Fruit fly (Drosophila melanogaster) whole organism, embryonic: ENCODE results near the gene Cdk1.

Experiments
- CG10321 ChIP-seq: fragments of 200-800 bp; sonication (Bioruptor generic); IDR thresholded peaks from 2 replicates; pipeline ENCODE4 v1.3.6; 2022; ENCODE audit warnings: missing biosample characterization, missing genetic modification characterization
- CG12219 ChIP-seq: fragments of 200-800 bp; sonication (Bioruptor generic); optimal IDR thresholded peaks from 3 replicates; lab custom pipeline; 2018; ENCODE audit warnings: missing biosample characterization, mild to moderate bottlenecking, missing genetic modification characterization
- CG12236 ChIP-seq: fragments of 200-800 bp; sonication (Bioruptor generic); optimal IDR thresholded peaks from 2 replicates; lab custom pipeline; 2016; ENCODE audit warnings: missing biosample characterization, missing genetic modification characterization
- CG14710 ChIP-seq: fragments of 200-800 bp; sonication (Bioruptor generic); optimal IDR thresholded peaks from 3 replicates; lab custom pipeline; 2019; ENCODE audit warnings: missing biosample characterization, mild to moderate bottlenecking, missing genetic modification characterization, moderate library complexity
- CG14965 ChIP-seq: fragments of 200-800 bp; sonication (Bioruptor generic); optimal IDR thresholded peaks from 2 replicates; lab custom pipeline; 2016; ENCODE audit warnings: missing biosample characterization, missing genetic modification characterization, borderline replicate concordance
- CG17568 ChIP-seq: fragments of 200-800 bp; sonication (Bioruptor generic); optimal IDR thresholded peaks from 2 replicates; lab custom pipeline; 2018; ENCODE audit warnings: missing biosample characterization, mild to moderate bottlenecking, missing genetic modification characterization, moderate library complexity
- CG31365 ChIP-seq: fragments of 200-800 bp; sonication (Bioruptor generic); optimal IDR thresholded peaks from 2 replicates; lab custom pipeline; 2018; ENCODE audit warnings: missing biosample characterization, mild to moderate bottlenecking, missing genetic modification characterization
- CG34224 ChIP-seq: fragments of 200-800 bp; sonication (Bioruptor generic); IDR thresholded peaks from 3 replicates; pipeline ENCODE4 v1.3.6; 2022; ENCODE audit warnings: missing biosample characterization, missing genetic modification characterization; ENCODE audit not compliant: partially characterized antibody
- CG34376 ChIP-seq: fragments of 200-800 bp; sonication (Bioruptor generic); optimal IDR thresholded peaks from 2 replicates; lab custom pipeline; 2018; ENCODE audit warnings: missing biosample characterization, mild to moderate bottlenecking, missing genetic modification characterization
- CG3838 ChIP-seq: fragments of 200-800 bp; sonication (Bioruptor generic); optimal IDR thresholded peaks from 3 replicates; lab custom pipeline; 2016; ENCODE audit warnings: missing biosample characterization, missing genetic modification characterization
- CG4617 ChIP-seq: fragments of 200-800 bp; sonication (Bioruptor generic); optimal IDR thresholded peaks from 3 replicates; lab custom pipeline; 2016; ENCODE audit warnings: missing biosample characterization, missing genetic modification characterization, borderline replicate concordance
- CG4854 ChIP-seq: fragments of 200-800 bp; sonication (Bioruptor generic); optimal IDR thresholded peaks from 2 replicates; lab custom pipeline; 2016; ENCODE audit warnings: missing biosample characterization, missing genetic modification characterization, inconsistent platforms
- CG5180 ChIP-seq: fragments of 200-800 bp; sonication (Bioruptor generic); optimal IDR thresholded peaks from 3 replicates; lab custom pipeline; 2017; ENCODE audit warnings: missing biosample characterization, missing genetic modification characterization, mild to moderate bottlenecking, moderate library complexity, missing genetic modification reagents
- CG5245 ChIP-seq: fragments of 200-800 bp; sonication (Bioruptor generic); optimal IDR thresholded peaks from 3 replicates; lab custom pipeline; 2016; ENCODE audit warnings: missing biosample characterization, missing genetic modification characterization
- CG9797 ChIP-seq: fragments of 200-800 bp; sonication (Bioruptor generic); optimal IDR thresholded peaks from 3 replicates; lab custom pipeline; 2018; ENCODE audit warnings: missing biosample characterization, mild to moderate bottlenecking, missing genetic modification characterization
- Camta ChIP-seq: fragments of 200-800 bp; sonication (Bioruptor generic); optimal IDR thresholded peaks from 2 replicates; lab custom pipeline; 2016; ENCODE audit warnings: missing biosample characterization, missing genetic modification characterization
- Eip74EF ChIP-seq, 2 experiments: fragments of 200-800 bp in 1 of 2; fragments of >200 bp in 1 of 2; sonication (Bioruptor generic) in 1 of 2; optimal IDR thresholded peaks; 2 replicates each; lab custom pipeline; 2017 to 2019; ENCODE audit warnings: missing biosample characterization in 2 of 2, missing genetic modification characterization in 2 of 2, mild to moderate bottlenecking in 1 of 2, moderate library complexity in 1 of 2
- HHEX ChIP-seq: fragments of 200-800 bp; sonication (Bioruptor generic); optimal IDR thresholded peaks from 3 replicates; lab custom pipeline; 2017; ENCODE audit warnings: missing biosample characterization, mild to moderate bottlenecking, missing genetic modification characterization, missing genetic modification reagents
- Hand ChIP-seq: fragments of 200-800 bp; sonication (Bioruptor generic); optimal IDR thresholded peaks from 2 replicates; lab custom pipeline; 2017; ENCODE audit warnings: mild to moderate bottlenecking, missing biosample characterization, missing genetic modification reagents, missing genetic modification characterization
- Lpt ChIP-seq: fragments of >200 bp; optimal IDR thresholded peaks from 2 replicates; lab custom pipeline; 2018; ENCODE audit warnings: missing biosample characterization, missing genetic modification characterization
- Neu2 ChIP-seq: fragments of 200-800 bp; sonication (Bioruptor generic); optimal IDR thresholded peaks from 3 replicates; lab custom pipeline; 2016; ENCODE audit warnings: missing biosample characterization, missing genetic modification characterization, borderline replicate concordance
- Nf-YA ChIP-seq: fragments of 200-800 bp; sonication (Bioruptor generic); IDR thresholded peaks from 2 replicates; pipeline ENCODE4 v1.3.6; 2022; ENCODE audit warnings: missing biosample characterization, missing genetic modification characterization
- Oli ChIP-seq: fragments of 200-800 bp; sonication (Bioruptor generic); optimal IDR thresholded peaks from 2 replicates; lab custom pipeline; 2018; ENCODE audit warnings: missing biosample characterization, mild to moderate bottlenecking, missing genetic modification characterization, moderate library complexity
- Sox102F ChIP-seq: fragments of 200-800 bp; sonication (Bioruptor generic); optimal IDR thresholded peaks from 2 replicates; lab custom pipeline; 2018; ENCODE audit warnings: missing biosample characterization, mild to moderate bottlenecking, missing genetic modification characterization, moderate library complexity
- Trl ChIP-seq, 3 experiments: fragments of >200 bp in 2 of 3; fragments of 200-800 bp in 1 of 3; sonication (Bioruptor generic) in 1 of 3; optimal IDR thresholded peaks; 2 replicates in 1 of 3; 3 replicates in 2 of 3; lab custom pipeline; 2016 to 2017; ENCODE audit warnings: missing biosample characterization in 1 of 3, missing genetic modification characterization in 1 of 3
- Usf ChIP-seq: fragments of 200-800 bp; sonication (Bioruptor generic); optimal IDR thresholded peaks from 2 replicates; lab custom pipeline; 2017; ENCODE audit warnings: missing genotype, missing biosample characterization, missing genetic modification characterization
- abd-A ChIP-seq: fragments of 200-800 bp; sonication (Bioruptor generic); optimal IDR thresholded peaks from 3 replicates; lab custom pipeline; 2019; ENCODE audit warnings: missing biosample characterization, mild to moderate bottlenecking, missing genetic modification characterization, moderate library complexity
- ash1 ChIP-seq: fragments of 200-800 bp; sonication (Bioruptor generic); optimal IDR thresholded peaks from 2 replicates; lab custom pipeline; 2018; ENCODE audit warnings: missing biosample characterization, mild to moderate bottlenecking, missing genetic modification characterization
- bigmax ChIP-seq: fragments of 200-800 bp; sonication (Bioruptor generic); optimal IDR thresholded peaks from 2 replicates; lab custom pipeline; 2018; ENCODE audit warnings: missing biosample characterization, mild to moderate bottlenecking, missing genetic modification characterization
- chm ChIP-seq: fragments of 200-800 bp; sonication (Bioruptor generic); IDR thresholded peaks from 2 replicates; pipeline ENCODE4 v1.3.6; 2022; ENCODE audit warnings: missing biosample characterization, missing genetic modification characterization
- crp ChIP-seq, 2 experiments: fragments of 200-800 bp; sonication (Bioruptor generic); optimal IDR thresholded peaks; 2 replicates in 1 of 2; 3 replicates in 1 of 2; lab custom pipeline; 2017; ENCODE audit warnings: missing biosample characterization in 2 of 2, missing genetic modification characterization in 2 of 2, mild to moderate bottlenecking in 1 of 2, moderate library complexity in 1 of 2
- exex ChIP-seq: fragments of 200-800 bp; sonication (Bioruptor generic); optimal IDR thresholded peaks from 4 replicates; lab custom pipeline; 2018; ENCODE audit warnings: missing biosample characterization, mild to moderate bottlenecking, missing genetic modification characterization, moderate library complexity
- gem ChIP-seq: fragments of 200-800 bp; sonication (Bioruptor generic); optimal IDR thresholded peaks from 2 replicates; lab custom pipeline; 2019; ENCODE audit warnings: missing biosample characterization, mild to moderate bottlenecking, missing genetic modification characterization, moderate library complexity
- jigr1 ChIP-seq: fragments of 200-800 bp; sonication (Bioruptor generic); IDR thresholded peaks from 3 replicates; pipeline ENCODE4 v1.3.6; 2022; ENCODE audit warnings: missing biosample characterization, missing genetic modification characterization
- lov ChIP-seq, 2 experiments: fragments of 200-800 bp in 1 of 2; fragments of >200 bp in 1 of 2; sonication (Bioruptor generic) in 1 of 2; IDR thresholded peaks in 1 of 2; optimal IDR thresholded peaks in 1 of 2; 2 replicates in 1 of 2; 3 replicates in 1 of 2; pipeline versions ENCODE4 v1.3.6 to Lab custom; 2017 to 2022; ENCODE audit warnings: missing biosample characterization in 1 of 2, missing genetic modification characterization in 1 of 2
- mirr ChIP-seq: fragments of 200-800 bp; sonication (Bioruptor generic); optimal IDR thresholded peaks from 3 replicates; lab custom pipeline; 2018; ENCODE audit warnings: missing biosample characterization, mild to moderate bottlenecking, missing genetic modification characterization
- nmo ChIP-seq: fragments of 200-800 bp; sonication (Bioruptor generic); optimal IDR thresholded peaks from 2 replicates; lab custom pipeline; 2018; ENCODE audit warnings: missing biosample characterization, mild to moderate bottlenecking, missing genetic modification characterization, moderate library complexity
- onecut ChIP-seq: fragments of 200-800 bp; sonication (Bioruptor generic); IDR thresholded peaks from 2 replicates; pipeline ENCODE4 v1.3.6; 2022; ENCODE audit warnings: missing biosample characterization, missing genetic modification characterization
- pb ChIP-seq: fragments of 200-800 bp; sonication (Bioruptor generic); optimal IDR thresholded peaks from 3 replicates; lab custom pipeline; 2016; ENCODE audit warnings: missing biosample characterization, missing genetic modification characterization
- phol ChIP-seq: fragments of 200-800 bp; sonication (Bioruptor generic); optimal IDR thresholded peaks from 3 replicates; lab custom pipeline; 2018; ENCODE audit warnings: missing biosample characterization, mild to moderate bottlenecking, missing genetic modification characterization, moderate library complexity
- ro ChIP-seq: fragments of 200-800 bp; sonication (Bioruptor generic); IDR thresholded peaks from 2 replicates; pipeline ENCODE4 v1.3.6; 2022; ENCODE audit warnings: missing biosample characterization, missing genetic modification characterization
- sc ChIP-seq, 3 experiments: fragments of >200 bp in 2 of 3; fragments of 200-800 bp in 1 of 3; sonication (Bioruptor generic) in 1 of 3; optimal IDR thresholded peaks; 2 replicates in 2 of 3; 3 replicates in 1 of 3; lab custom pipeline; 2017; ENCODE audit warnings: mild to moderate bottlenecking in 1 of 3, missing biosample characterization in 1 of 3, missing genetic modification characterization in 1 of 3, missing genetic modification reagents in 1 of 3
- schlank ChIP-seq: fragments of 200-800 bp; sonication (Bioruptor generic); optimal IDR thresholded peaks from 2 replicates; lab custom pipeline; 2018; ENCODE audit warnings: missing biosample characterization, mild to moderate bottlenecking, missing genetic modification characterization
- tin ChIP-seq: fragments of 200-800 bp; sonication (Bioruptor generic); optimal IDR thresholded peaks from 3 replicates; lab custom pipeline; 2016; ENCODE audit warnings: missing biosample characterization, missing genetic modification characterization
- unc-4 ChIP-seq: fragments of 200-800 bp; sonication (Bioruptor generic); IDR thresholded peaks from 2 replicates; pipeline ENCODE4 v1.3.6; 2022; ENCODE audit warnings: missing biosample characterization, missing genetic modification characterization; ENCODE audit not compliant: partially characterized antibody
- vfl ChIP-seq: fragments of 200-800 bp; sonication (Bioruptor generic); optimal IDR thresholded peaks from 2 replicates; lab custom pipeline; 2016; ENCODE audit warnings: missing biosample characterization, missing genetic modification characterization
- yki ChIP-seq: fragments of >200 bp; optimal IDR thresholded peaks from 3 replicates; lab custom pipeline; 2018
- zfh2 ChIP-seq: fragments of 200-800 bp; sonication (Bioruptor generic); optimal IDR thresholded peaks from 2 replicates; lab custom pipeline; 2016; ENCODE audit warnings: missing biosample characterization, missing genetic modification characterization

Gene Cdk1

DNA sequence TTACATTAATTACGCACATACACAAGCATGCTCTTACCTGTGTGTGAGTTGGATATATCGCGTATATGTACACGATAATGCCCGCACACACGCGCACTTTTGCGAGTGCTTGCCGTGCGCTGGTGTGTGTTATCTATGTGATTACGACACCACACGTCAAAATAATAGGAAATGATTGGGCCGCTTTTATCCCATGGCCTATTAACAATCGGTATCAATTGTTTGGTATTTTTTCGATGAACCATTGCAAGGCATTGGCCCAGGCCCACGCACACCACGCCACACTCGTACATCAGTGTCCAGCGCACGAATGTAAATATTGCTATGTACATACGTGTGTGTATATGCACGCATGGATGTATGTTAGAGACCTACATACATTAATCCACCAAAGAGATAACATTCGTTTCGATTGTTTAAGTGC, 51.2 kb downstream of the Cdk1 start (continued):
- TF ChIP-seq zfh2 (GFP tag; lab: Kevin White, UChicago): peak; percentile 47
- no peak for TF ChIP-seq Oli (tag; lab: Kevin White, UChicago)
- TF ChIP-seq CG14965 (GFP tag; lab: Kevin White, UChicago): no peak
- TF ChIP-seq Nf-YA (GFP tag; lab: Robert Waterston, UW): no peak
- TF ChIP-seq yki (lab: Kevin White, UChicago): no peak
- peak; percentile 17 for TF ChIP-seq vfl
- no peak for TF ChIP-seq phol
- TF ChIP-seq CG12219 (GFP tag; lab: Kevin White, UChicago): peak; percentile 75
- TF ChIP-seq CG34224: peak; percentile 66
- TF ChIP-seq onecut (GFP tag; lab: Robert Waterston, UW): peak; percentile 74
- no peak for TF ChIP-seq CG3838 (GFP tag; lab: Kevin White, UChicago)
- no peak for TF ChIP-seq Neu2 (GFP tag; lab: Kevin White, UChicago)
- TF ChIP-seq CG10321 (GFP tag; lab: Robert Waterston, UW): no peak
- TF ChIP-seq abd-A (tag; lab: Kevin White, UChicago): peak; percentile 99
- TF ChIP-seq CG4617 (GFP tag; lab: Kevin White, UChicago): peak; percentile 31
- peak; percentile 65 for TF ChIP-seq CG5180 (GFP tag; lab: Kevin White, UChicago)
- TF ChIP-seq Lpt (GFP tag; lab: Kevin White, UChicago): no peak
- TF ChIP-seq CG34376 (GFP tag; lab: Kevin White, UChicago): peak; percentile 99
- peak; percentile 35 for TF ChIP-seq CG9797 (GFP tag; lab: Kevin White, UChicago)
- TF ChIP-seq CG5245: no peak
- peak; percentile 16 for TF ChIP-seq pb (GFP tag; lab: Kevin White, UChicago)
- peak; percentile 40 for TF ChIP-seq ash1 (GFP tag; lab: Kevin White, UChicago)
- TF ChIP-seq unc-4 (GFP tag; lab: Robert Waterston, UW): peak; percentile 67
- TF ChIP-seq Trl (optimal IDR thresholded peaks at IDR 0.05; lab: Kevin White, UChicago): peak in 1 of 2 experiments; percentile 31
- peak; percentile 45 for TF ChIP-seq Trl (GFP tag; optimal IDR thresholded peaks at IDR 0.05; lab: Kevin White, UChicago)
- no peak for TF ChIP-seq CG31365 (tag; lab: Kevin White, UChicago)
- no peak for TF ChIP-seq crp (GFP tag; optimal IDR thresholded peaks at IDR 0.05; lab: Kevin White, UChicago)
- TF ChIP-seq mirr: peak; percentile 99
- peak; percentile 20 for TF ChIP-seq Hand
- TF ChIP-seq gem (tag; lab: Kevin White, UChicago): peak; percentile 45
- peak in 1 of 2 experiments; percentile 93 for TF ChIP-seq Eip74EF (GFP tag; optimal IDR thresholded peaks at IDR 0.05; lab: Kevin White, UChicago)
- TF ChIP-seq schlank (tag; lab: Kevin White, UChicago): peak; percentile 69
- TF ChIP-seq exex (tag; lab: Kevin White, UChicago): peak; percentile 97
- TF ChIP-seq lov (optimal IDR thresholded peaks at IDR 0.05; lab: Kevin White, UChicago): no peak
- no peak for TF ChIP-seq lov (GFP tag; IDR thresholded peaks at IDR 0.05; lab: Robert Waterston, UW)
- no peak for TF ChIP-seq ro
- peak; percentile 35 for TF ChIP-seq nmo (GFP tag; lab: Kevin White, UChicago)
- peak; percentile 72 for TF ChIP-seq CG17568 (GFP tag; lab: Kevin White, UChicago)
- peak; percentile 78 for TF ChIP-seq HHEX
- TF ChIP-seq CG14710 (tag; lab: Kevin White, UChicago): peak; percentile 56
- peak; percentile 36 for TF ChIP-seq Camta (GFP tag; lab: Kevin White, UChicago)
- peak; percentile 38 for TF ChIP-seq tin (GFP tag; lab: Kevin White, UChicago)
- TF ChIP-seq jigr1: no peak
- TF ChIP-seq CG12236 (GFP tag; lab: Kevin White, UChicago): peak; percentile 43
- no peak for TF ChIP-seq sc (optimal IDR thresholded peaks at IDR 0.05; lab: Kevin White, UChicago)
- TF ChIP-seq sc (GFP tag; optimal IDR thresholded peaks at IDR 0.05; lab: Kevin White, UChicago): peak; percentile 11
- peak; percentile 57 for TF ChIP-seq bigmax (GFP tag; lab: Kevin White, UChicago)
- TF ChIP-seq CG4854 (GFP tag; lab: Kevin White, UChicago): peak; percentile 32
- no peak; the same call in 1 of the 2 replicates for TF ChIP-seq chm (GFP tag; lab: Robert Waterston, UW)
- no peak for TF ChIP-seq Sox102F (GFP tag; lab: Kevin White, UChicago)
- no peak for TF ChIP-seq Usf (GFP tag; lab: Kevin White, UChicago)
